Fruit fly (Drosophila melanogaster): ENCODE results near the gene Had1.

The Had1 gene

DNA sequence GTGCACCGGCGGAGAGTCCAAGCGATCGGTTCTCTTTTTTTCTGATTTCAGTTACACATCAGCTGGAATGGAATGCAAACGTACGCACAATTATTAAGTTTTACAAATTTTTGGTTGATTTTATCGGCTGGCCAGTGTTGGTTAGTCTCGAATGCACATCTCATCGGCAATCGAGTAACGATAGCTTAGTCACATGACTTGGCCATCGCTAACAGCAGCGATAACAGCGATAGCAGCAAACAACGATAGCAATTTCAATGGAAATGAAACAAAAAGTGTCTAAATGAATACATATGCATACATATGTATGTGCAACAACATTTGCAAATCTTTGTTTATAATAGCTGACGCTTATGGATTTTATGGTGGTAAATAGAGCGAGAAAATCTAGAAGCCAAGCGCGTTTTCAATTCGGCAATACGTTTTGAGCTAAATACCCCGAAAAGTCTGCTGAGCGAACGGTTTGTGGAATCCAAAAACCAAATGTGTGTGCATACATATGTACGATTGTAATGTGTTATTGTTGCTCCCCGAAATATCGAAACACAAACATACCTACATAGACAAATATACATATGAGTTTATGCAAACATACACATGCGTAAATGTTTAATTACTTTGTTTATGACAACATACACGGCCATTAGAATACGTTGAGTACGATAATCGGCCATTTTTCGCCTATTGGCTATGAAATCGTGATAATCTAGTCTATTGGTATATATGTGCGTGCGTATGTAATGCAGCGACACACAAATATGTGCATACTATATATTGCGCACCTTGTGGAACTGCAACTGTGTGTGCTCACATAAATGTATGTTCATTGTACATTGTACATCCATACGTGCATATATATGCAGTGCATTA lies 11.8 kb downstream of the Had1 start, which contains the start of gene CG3632 (continued):
- peak; percentile 92 for TF ChIP-seq bbx (GFP tag; IDR thresholded peaks at IDR 0.05; ENCODE audit: partially characterized antibody)
- TF ChIP-seq CG2199 (GFP tag; IDR thresholded peaks at IDR 0.05) = 0 out of 3 replicates have a peak, but pooled peaks have one; percentile 66
- no peak for TF ChIP-seq CG33557 (GFP tag; optimal IDR thresholded peaks at IDR 0.05)
- peak; percentile 63 for TF ChIP-seq MESR4 (GFP tag; optimal IDR thresholded peaks at IDR 0.05)
- TF ChIP-seq CG11560 (tag; IDR thresholded peaks at IDR 0.05) = peak; percentile 65; the same call in 2 of the 3 replicates
- TF ChIP-seq CG18619 (GFP tag; optimal IDR thresholded peaks at IDR 0.05) = no peak
- TF ChIP-seq Atf-2 (GFP tag; optimal IDR thresholded peaks at IDR 0.05) = peak; percentile 17
- no peak for TF ChIP-seq NK7.1 (GFP tag; optimal IDR thresholded peaks at IDR 0.05)
- peak; percentile 98 for TF ChIP-seq stwl (tag; optimal IDR thresholded peaks at IDR 0.05)
- TF ChIP-seq mam (GFP tag; optimal IDR thresholded peaks at IDR 0.05) = peak; percentile 62
- no peak for TF ChIP-seq CG12071 (GFP tag; optimal IDR thresholded peaks at IDR 0.05)
- peak; percentile 10 for TF ChIP-seq Side (GFP tag; optimal IDR thresholded peaks at IDR 0.05)
- TF ChIP-seq Dbx (GFP tag; IDR thresholded peaks at IDR 0.05) = peak; percentile 69; the same call in 2 of the 3 replicates
- no peak for TF ChIP-seq CG30431 (GFP tag; optimal IDR thresholded peaks at IDR 0.05)
- peak; percentile 56; the same call in 2 of the 3 replicates for TF ChIP-seq ken (GFP tag; IDR thresholded peaks at IDR 0.05)
- peak; percentile 28 for TF ChIP-seq CG1647 (GFP tag; optimal IDR thresholded peaks at IDR 0.05)
- peak; percentile 6 for TF ChIP-seq caup (GFP tag; optimal IDR thresholded peaks at IDR 0.05; ENCODE audit: severe bottlenecking)
- TF ChIP-seq CG11398 (GFP tag; optimal IDR thresholded peaks at IDR 0.05) = peak; percentile 18
- peak; percentile 20 for TF ChIP-seq pum (GFP tag; optimal IDR thresholded peaks at IDR 0.05)
- TF ChIP-seq Fer1 (GFP tag; optimal IDR thresholded peaks at IDR 0.05) = no peak
- TF ChIP-seq HmgD (GFP tag; optimal IDR thresholded peaks at IDR 0.05) = no peak
- peak; percentile 83 for TF ChIP-seq MBD-R2 (GFP tag; IDR thresholded peaks at IDR 0.05)
- TF ChIP-seq CG13287 (GFP tag; IDR thresholded peaks at IDR 0.05; ENCODE audit: partially characterized antibody) = peak; percentile 82
- TF ChIP-seq CG9727 (GFP tag; optimal IDR thresholded peaks at IDR 0.05) = peak; percentile 7
- no peak for TF ChIP-seq CG17359 (tag; optimal IDR thresholded peaks at IDR 0.05)
- peak; percentile 84 for TF ChIP-seq pzg (GFP tag; optimal IDR thresholded peaks at IDR 0.05)
- peak; percentile 65 for TF ChIP-seq hbn (GFP tag; IDR thresholded peaks at IDR 0.05; ENCODE audit: partially characterized antibody)
- peak; percentile 55 for TF ChIP-seq Dad (GFP tag; optimal IDR thresholded peaks at IDR 0.05)
- TF ChIP-seq CG13775 (GFP tag; optimal IDR thresholded peaks at IDR 0.05) = peak; percentile 2
- TF ChIP-seq CG31365 (tag; optimal IDR thresholded peaks at IDR 0.05) = no peak
- no peak for TF ChIP-seq tio (GFP tag; optimal IDR thresholded peaks at IDR 0.05)
- peak; percentile 82 for TF ChIP-seq CG14860 (GFP tag; IDR thresholded peaks at IDR 0.05; ENCODE audit: partially characterized antibody)
- TF ChIP-seq MTF-1 (GFP tag; optimal IDR thresholded peaks at IDR 0.05; ENCODE audit: borderline replicate concordance) = no peak
- TF ChIP-seq CG32767 (GFP tag; IDR thresholded peaks at IDR 0.05) = peak; percentile 32; the same call in 1 of the 2 replicates
- TF ChIP-seq Doc2 (GFP tag; IDR thresholded peaks at IDR 0.05) = no peak
- peak; percentile 18 for TF ChIP-seq CG3163 (GFP tag; optimal IDR thresholded peaks at IDR 0.05)
- no peak for TF ChIP-seq Abd-B (GFP tag; optimal IDR thresholded peaks at IDR 0.05)
- TF ChIP-seq pfk (GFP tag; optimal IDR thresholded peaks at IDR 0.05) = peak; percentile 88
- no peak for TF ChIP-seq CkIIα-i1 (GFP tag; IDR thresholded peaks at IDR 0.05)
- TF ChIP-seq Doc3 (GFP tag; IDR thresholded peaks at IDR 0.05; ENCODE audit: partially characterized antibody) = peak; percentile 66
- TF ChIP-seq pita (GFP tag; optimal IDR thresholded peaks at IDR 0.05) = no peak
- no peak for TF ChIP-seq CG15601 (tag; optimal IDR thresholded peaks at IDR 0.05)
- TF ChIP-seq CG2889 (GFP tag; IDR thresholded peaks at IDR 0.05) = no peak
- peak; percentile 42 for TF ChIP-seq vfl (GFP tag; optimal IDR thresholded peaks at IDR 0.05)
- TF ChIP-seq CG1233 (GFP tag; optimal IDR thresholded peaks at IDR 0.05) = no peak
- TF ChIP-seq CG2129 (GFP tag; IDR thresholded peaks at IDR 0.05; ENCODE audit: partially characterized antibody) = peak; percentile 41; the same call in 1 of the 2 replicates
- no peak for TF ChIP-seq CoRest (tag; optimal IDR thresholded peaks at IDR 0.05)
- TF ChIP-seq Awh (GFP tag; IDR thresholded peaks at IDR 0.05) = no peak

Measured in whole organism, embryonic.